Worm (Caenorhabditis elegans) whole organism, L4/young adult: ENCODE data around the gene phlp-2.

Source experiments
- W03F9.2 ChIP-seq: fragments of 150-350 bp; optimal IDR thresholded peaks from 2 replicates; lab custom pipeline; 2014; ENCODE audit warnings: missing biosample characterization, missing genetic modification characterization
- dao-5 ChIP-seq: sonication (generic microtip); optimal IDR thresholded peaks from 2 replicates; lab custom pipeline; 2016; ENCODE audit warnings: missing genotype, missing genetic modification characterization, moderate library complexity, missing compliant biosample characterization
- him-1 ChIP-seq: sonication (generic microtip); optimal IDR thresholded peaks from 2 replicates; lab custom pipeline; 2016; ENCODE audit warnings: missing genotype, missing genetic modification reagents, missing genetic modification characterization, missing compliant biosample characterization

phlp-2 gene

DNA sequence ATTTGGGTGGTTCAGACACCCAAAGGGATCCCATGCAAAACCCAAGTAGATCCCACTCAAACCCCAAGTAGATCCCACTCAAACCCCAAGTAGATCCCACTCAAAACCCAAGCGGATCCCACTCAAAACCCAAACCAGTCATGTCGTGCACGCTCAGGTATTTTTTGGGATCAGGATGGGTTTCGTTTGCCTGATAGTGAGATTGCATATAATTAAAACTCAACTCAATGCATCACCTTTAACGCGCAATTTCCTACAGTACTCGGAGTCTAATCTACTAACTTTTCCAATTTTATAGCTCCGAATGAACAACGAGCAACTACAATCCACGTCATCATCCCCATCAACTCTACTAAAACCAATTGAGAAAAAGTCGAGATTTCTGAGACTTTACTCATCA lies at the start of gene phlp-2:
Gene phlp-2, plus strand, starts transcription at position 301 of the 400 bp plus-strand sequence.
- no peak for TF ChIP-seq W03F9.2
- no peak for TF ChIP-seq him-1 (tag; lab: Kevin White, UChicago)

DNA sequence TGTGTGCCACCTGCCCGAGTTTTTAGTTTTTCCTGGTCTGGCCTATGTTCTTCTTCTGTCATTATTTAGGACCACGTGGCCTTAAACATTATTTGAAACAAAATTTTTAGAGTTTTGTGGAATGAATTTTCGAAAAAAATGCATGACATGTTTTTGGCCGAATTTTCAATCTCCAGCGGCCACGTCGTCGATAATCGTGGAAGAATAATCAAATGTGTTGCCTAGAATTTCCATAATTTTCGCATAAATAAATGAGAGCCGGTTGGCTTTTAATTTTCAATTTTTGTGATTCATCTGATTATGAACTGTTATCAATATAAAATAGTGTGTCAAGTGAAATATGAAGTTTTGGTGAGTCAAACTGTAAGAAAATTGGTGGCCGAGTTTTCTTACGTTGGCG lies 48.4 kb upstream of the phlp-2 start, which contains the start of gene C01G12.16:
Gene C01G12.16, plus strand, starts transcription at position 301 of the 400 bp plus-strand sequence.
- TF ChIP-seq W03F9.2 (no peak), him-1 (tag; lab: Kevin White, UChicago) (no peak), dao-5 (no peak)

DNA sequence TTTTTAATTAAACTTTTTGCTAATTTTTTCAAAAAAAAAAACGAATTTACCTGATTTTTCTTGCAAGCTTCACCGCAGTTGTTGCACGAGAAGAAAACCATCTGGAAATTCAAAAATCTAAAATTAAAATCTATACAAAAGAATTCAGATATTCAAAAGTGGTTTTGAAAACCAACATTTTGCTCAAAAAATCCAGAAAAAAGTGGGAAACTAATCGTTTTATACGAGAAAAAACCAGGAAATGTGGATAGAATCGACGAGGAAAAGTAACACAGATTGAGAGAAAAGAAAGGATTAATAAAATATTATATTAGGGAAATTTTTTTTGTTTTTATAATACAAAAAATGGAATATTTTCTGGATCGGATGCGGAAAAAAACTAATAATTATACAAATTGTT lies 45.2 kb upstream of the phlp-2 start, which contains the start of gene C16C10.8:
Gene C16C10.8, minus strand, starts transcription at position 101 of the 400 bp plus-strand sequence.
- no peak for TF ChIP-seq him-1 (tag; lab: Kevin White, UChicago)
- TF ChIP-seq dao-5 = no peak
- no peak for TF ChIP-seq W03F9.2

DNA sequence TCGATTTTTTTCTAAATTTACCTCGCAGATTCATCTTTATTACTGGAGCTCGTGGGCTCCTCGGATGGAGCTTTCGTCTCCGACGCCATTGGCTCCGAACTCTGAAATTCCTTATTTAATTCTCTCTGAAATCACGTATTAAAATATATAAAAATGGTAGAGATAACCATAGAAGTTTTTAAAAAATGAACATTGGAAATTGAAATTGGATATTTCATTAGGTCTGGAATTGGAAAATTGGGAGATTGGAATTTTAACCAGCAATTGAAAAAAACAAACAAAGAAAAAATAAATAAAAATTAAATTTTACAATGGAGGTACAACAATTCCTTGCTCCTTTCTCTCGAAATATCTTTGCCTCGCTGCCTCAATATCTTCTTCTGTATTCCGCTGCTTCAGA lies 42.5 kb upstream of the phlp-2 start, which contains the start of gene rnf-5:
Gene rnf-5, minus strand, starts transcription at position 101 of the 400 bp plus-strand sequence.
- TF ChIP-seq W03F9.2 (no peak), dao-5 (no peak), him-1 (tag; lab: Kevin White, UChicago) (no peak)

DNA sequence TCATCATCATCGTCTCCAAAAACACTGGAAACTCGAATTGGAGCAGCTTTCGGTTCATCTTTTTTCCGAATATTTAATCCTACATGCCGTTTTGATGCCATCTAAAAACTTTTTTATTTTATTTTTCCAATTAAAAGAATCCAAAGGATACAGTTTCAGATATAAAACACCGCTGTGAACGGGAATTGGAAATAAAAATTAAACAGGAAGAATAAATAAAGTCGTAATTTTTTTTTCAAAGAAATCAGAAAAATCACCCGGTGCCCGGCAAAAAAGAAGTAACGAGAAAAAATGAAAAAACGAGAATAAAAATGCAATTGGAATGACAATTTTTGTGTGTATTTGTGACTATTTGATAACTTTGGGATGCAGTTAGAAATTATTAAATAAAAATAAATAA lies 40.6 kb upstream of the phlp-2 start, which contains the start of gene ccdc-55:
Gene ccdc-55, minus strand, starts transcription at position 101 of the 400 bp plus-strand sequence.
- TF ChIP-seq him-1 (tag; lab: Kevin White, UChicago) (no peak), dao-5 (no peak), W03F9.2 (no peak)

DNA sequence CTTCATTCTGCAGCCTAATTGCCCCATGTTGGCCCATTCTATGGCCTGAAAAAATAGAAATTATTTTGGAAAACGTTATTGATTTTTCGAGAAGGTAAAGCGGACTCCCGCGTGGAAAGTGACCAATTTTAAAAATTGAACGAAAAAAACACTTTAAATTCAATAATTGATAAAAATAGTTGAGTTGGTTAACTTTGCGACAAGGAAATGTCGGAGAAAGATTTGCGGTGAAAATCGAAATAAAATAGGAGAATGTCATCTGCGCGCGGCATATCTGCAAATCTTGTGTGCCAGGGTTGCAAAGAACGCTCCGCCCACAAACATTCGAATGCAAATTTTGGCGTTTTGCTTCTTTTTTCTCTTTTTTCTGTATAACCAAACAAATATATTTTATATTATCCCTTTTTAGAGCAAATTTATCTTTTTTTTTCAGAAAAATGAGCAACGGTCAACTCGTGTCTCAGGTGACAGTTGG lies 38.3 kb upstream of the phlp-2 start, which contains the start of the genes rnf-121 and C16C10.4:
Gene rnf-121, minus strand, starts transcription at position 51 of the 475 bp plus-strand sequence.
Gene C16C10.4, plus strand, starts transcription at position 434 of the 475 bp plus-strand sequence.
- TF ChIP-seq W03F9.2 (peak; percentile 69), him-1 (tag; lab: Kevin White, UChicago) (peak; percentile 45), dao-5 (peak; percentile 43)

DNA sequence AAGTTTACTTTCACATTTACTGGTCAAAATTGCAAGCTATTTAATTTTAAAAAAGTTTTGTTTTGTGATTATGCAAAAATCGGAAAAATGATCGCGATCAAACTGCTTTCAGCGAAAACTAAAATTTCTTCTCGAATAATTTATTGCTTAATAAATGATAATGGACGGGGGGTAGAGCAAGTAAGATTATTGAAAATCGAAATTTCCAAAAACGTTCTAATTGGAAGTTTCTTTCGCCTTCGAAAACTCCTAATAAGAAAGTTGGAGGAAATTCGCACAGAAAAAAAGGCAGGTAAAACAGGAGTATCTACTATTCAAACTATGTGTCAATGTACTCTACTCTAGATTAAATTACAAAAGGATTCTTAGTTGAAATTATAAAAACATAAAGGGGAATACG lies 37.1 kb upstream of the phlp-2 start:
- TF ChIP-seq dao-5 = no peak
- TF ChIP-seq W03F9.2 = no peak
- no peak for TF ChIP-seq him-1 (tag; lab: Kevin White, UChicago)

DNA sequence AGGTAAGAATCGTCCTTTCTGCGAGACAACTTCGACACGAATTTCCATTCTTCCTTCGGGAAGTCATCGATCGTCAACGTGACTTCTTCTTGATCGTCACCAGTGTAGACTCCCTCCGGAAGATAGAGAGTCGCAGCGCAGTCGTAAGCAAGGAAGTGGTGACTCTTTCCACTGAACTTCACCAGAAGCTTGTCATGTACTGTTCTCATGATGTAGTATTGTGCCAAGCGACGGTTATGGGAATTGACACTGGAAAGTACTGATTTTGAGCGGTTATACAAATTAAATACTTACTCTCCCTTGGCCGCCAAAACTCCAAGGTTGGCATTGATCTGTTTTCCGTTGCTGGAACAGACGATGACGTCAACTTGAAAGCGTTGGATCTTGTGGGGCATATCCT lies 33.8 kb upstream of the phlp-2 start:
- no peak for TF ChIP-seq him-1 (tag; lab: Kevin White, UChicago)

DNA sequence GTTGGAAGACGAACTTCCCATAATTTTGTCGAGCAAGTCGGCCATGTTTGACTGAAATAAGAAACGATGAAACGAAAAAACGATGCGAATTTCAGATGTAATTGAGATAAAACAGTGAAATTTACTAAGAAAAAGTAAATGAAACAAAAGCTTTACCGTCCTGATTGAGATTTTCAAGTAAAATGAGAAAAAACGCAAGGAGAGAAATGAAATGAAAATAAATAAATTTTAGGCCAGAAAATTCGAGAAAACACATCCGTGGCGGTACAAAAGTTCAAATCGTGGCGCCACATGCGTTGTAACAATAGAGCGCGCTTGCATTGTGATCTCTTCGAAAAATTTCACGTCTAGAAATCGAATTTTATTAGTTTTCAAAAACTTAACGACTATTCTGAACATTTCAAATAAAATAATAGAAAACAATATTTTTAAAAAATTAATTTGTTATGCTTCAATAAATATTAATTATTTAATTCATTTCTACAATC lies 33.1 kb upstream of the phlp-2 start, which contains the start of the genes hrde-1 and C16C10.13:
Gene hrde-1, minus strand, starts transcription at position 51 of the 488 bp plus-strand sequence.
Gene C16C10.13, plus strand, starts transcription at position 332 of the 488 bp plus-strand sequence.
- TF ChIP-seq W03F9.2 (peak; percentile 75), dao-5 (no peak)

DNA sequence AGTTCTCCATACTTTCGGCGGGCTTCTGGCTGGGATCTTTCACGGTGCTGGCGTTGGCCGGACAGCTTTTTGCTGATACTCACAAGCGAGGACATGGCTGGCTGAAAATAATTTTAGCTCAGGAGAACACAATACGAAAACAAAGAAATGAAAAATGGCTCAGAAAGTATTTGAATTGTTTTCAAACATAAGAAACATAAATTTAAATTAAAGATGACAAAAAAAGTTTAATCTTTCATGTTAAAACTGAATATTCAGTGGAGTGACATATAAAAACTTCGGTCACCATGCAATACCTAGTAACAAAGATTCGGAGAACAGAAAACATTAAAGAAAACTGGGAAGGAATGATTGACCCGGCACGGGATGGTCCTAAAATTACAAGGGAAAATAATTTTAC lies 30.7 kb upstream of the phlp-2 start, which contains the start of gene C16C10.2:
Gene C16C10.2, minus strand, starts transcription at position 101 of the 400 bp plus-strand sequence.
- TF ChIP-seq dao-5 (no peak), W03F9.2 (no peak), him-1 (tag; lab: Kevin White, UChicago) (no peak)

DNA sequence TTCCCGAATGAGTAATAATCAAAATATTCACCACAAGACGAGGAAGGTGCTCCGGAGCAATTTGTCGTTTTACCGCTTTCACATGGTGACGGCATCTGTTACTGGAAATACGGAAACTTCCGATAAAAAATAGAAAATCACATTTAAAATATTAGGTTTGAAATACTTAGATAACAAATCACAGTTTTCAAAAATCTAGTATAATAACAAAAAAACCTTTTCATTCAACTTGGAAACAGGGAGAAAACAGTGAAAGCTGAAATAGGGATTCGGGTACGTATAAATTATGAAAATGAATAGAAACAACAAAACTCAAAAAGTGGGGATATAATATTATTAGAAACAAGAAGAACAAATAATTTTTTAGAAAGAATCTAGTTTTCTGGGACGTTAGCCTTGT lies 27.9 kb upstream of the phlp-2 start, which contains the start of gene C16C10.1:
Gene C16C10.1, minus strand, starts transcription at position 101 of the 400 bp plus-strand sequence.
- TF ChIP-seq dao-5 = no peak
- no peak for TF ChIP-seq W03F9.2
- TF ChIP-seq him-1 (tag; lab: Kevin White, UChicago) = no peak

DNA sequence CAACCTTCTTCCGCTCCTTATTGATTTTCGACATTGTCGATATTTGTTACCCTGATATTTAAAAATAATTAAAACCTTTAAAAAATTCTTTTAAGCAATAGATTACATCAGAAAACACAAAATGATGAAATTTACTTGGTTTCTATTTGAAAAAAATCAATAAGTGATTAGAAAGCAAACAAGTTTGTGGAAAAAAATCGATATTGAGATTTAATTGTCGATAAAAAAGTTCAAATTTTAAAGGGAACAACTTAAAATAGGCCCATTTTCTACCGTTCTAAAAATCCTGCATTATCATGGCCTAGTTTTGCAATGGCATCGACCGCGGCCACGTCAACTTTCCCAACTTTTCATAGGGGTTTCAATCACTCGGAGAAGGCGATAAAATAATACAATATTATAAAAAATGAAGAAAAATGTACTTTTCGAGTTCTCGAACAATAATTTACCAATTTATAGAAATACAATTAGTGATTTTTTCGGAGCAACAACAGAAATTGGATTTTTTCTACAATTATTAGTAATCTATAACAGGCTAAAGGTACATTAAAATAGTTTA lies 22.5 kb upstream of the phlp-2 start, which contains the start of gene lars-1:
Gene lars-1, minus strand, starts transcription at position 51 of the 559 bp plus-strand sequence.
- no peak for TF ChIP-seq W03F9.2
- no peak for TF ChIP-seq dao-5
- TF ChIP-seq him-1 (tag; lab: Kevin White, UChicago) = no peak

DNA sequence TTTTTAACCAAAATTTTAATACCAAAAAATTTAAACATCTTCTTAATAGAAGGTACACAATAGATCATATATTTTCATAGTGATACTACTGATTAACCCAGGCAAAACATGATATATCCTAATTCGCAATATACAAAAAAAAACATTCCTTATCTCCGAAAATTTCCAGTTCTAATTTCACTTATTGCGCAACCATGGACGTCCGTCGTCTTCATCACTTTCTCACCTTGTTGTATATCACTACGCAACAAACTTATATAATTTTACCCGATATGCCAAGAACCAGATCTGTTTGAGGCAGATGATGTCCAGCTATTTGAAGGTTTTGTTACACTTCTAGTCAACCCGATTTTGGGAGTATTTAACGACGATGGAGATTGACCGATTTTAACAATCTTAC lies 21.4 kb upstream of the phlp-2 start, which contains the start of gene R74.2:
Gene R74.2, plus strand, starts transcription at position 316 of the 400 bp plus-strand sequence.
- TF ChIP-seq W03F9.2 (no peak), him-1 (tag; lab: Kevin White, UChicago) (no peak), dao-5 (no peak)

DNA sequence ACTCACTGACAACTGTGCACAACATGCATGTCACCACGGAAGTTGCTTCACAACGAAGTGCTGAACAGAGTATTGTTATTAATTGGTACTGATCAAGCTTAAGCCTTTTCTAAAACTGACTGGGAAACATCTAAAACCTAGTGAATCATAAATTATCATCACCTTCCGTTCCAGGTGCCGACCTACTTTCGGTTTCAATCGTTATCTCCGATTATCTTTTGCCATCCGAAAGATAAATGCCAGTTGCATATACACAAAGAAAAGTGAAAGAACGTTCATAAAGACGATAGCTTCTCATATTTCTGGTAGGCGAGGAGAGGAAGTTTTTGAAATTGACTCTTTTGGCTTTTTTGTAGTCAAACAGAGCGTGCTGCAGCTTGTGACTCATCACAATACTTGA lies 19.7 kb upstream of the phlp-2 start:
- no peak for TF ChIP-seq dao-5
- TF ChIP-seq him-1 (tag; lab: Kevin White, UChicago) = no peak

DNA sequence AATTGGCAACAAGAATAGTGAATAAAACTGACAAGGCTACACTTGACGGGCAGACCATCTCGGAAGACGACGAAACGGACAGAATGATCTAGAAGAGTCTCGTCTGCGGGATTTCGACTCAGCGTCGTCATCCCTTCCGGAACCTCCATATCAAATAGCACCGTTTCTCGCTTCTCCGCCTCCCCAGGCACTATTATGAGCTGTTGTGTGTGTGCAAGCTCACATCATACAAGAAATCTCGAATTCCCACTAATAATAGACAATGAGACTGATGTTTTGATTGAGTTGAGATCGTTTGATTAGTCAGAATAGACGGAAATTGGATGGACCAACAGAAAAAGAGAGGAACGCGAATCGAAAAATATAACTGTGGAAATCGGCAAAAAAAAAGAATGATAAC lies 19.0 kb upstream of the phlp-2 start, which contains the start of gene spp-28:
Gene spp-28, minus strand, starts transcription at position 101 of the 400 bp plus-strand sequence.
- TF ChIP-seq dao-5 (no peak), him-1 (tag; lab: Kevin White, UChicago) (no peak), W03F9.2 (no peak)
